Worm (Caenorhabditis elegans) whole organism, late embryonic: ENCODE measurements around the gene glna-2.
A peak's percentile ranks its signal among the peaks of the same experiment; 100 is the strongest.

Experiments used
- C38D4.7 ChIP-seq: fragments of 200-800 bp; sonication (Bioruptor generic); optimal IDR thresholded peaks from 2 replicates; lab custom pipeline; 2018; ENCODE audit warnings: mild to moderate bottlenecking, missing genetic modification characterization, moderate library complexity, missing compliant biosample characterization
- ahr-1 ChIP-seq: sonication (generic microtip); optimal IDR thresholded peaks from 2 replicates; lab custom pipeline; 2016; ENCODE audit warnings: missing genetic modification characterization, missing compliant biosample characterization
- ama-1 ChIP-seq: fragments of 150-350 bp; optimal IDR thresholded peaks from 2 replicates; lab custom pipeline; 2014
- ceh-14 ChIP-seq: sonication (generic microtip); optimal IDR thresholded peaks from 2 replicates; lab custom pipeline; 2016; ENCODE audit warnings: missing genotype, missing genetic modification characterization, missing compliant biosample characterization
- ceh-19 ChIP-seq: fragments of 200-800 bp; sonication (Bioruptor generic); optimal IDR thresholded peaks from 2 replicates; lab custom pipeline; 2018; ENCODE audit warnings: mild to moderate bottlenecking, missing genetic modification characterization, missing compliant biosample characterization
- ceh-24 ChIP-seq: sonication (generic microtip); optimal IDR thresholded peaks from 2 replicates; lab custom pipeline; 2016; ENCODE audit warnings: mild to moderate bottlenecking, missing genetic modification characterization, missing compliant biosample characterization
- ceh-31 ChIP-seq: sonication (generic microtip); optimal IDR thresholded peaks from 2 replicates; lab custom pipeline; 2016; ENCODE audit warnings: missing genetic modification characterization, missing compliant biosample characterization
- ceh-34 ChIP-seq: sonication (generic microtip); optimal IDR thresholded peaks from 2 replicates; lab custom pipeline; 2016; ENCODE audit warnings: mild to moderate bottlenecking, missing genetic modification characterization, missing compliant biosample characterization
- ceh-48 ChIP-seq: sonication (generic microtip); optimal IDR thresholded peaks from 2 replicates; lab custom pipeline; 2016; ENCODE audit warnings: missing genetic modification characterization, inconsistent platforms, missing compliant biosample characterization
- ceh-9 ChIP-seq: sonication (generic microtip); optimal IDR thresholded peaks from 2 replicates; lab custom pipeline; 2016; ENCODE audit warnings: mild to moderate bottlenecking, missing genetic modification characterization, inconsistent platforms, missing compliant biosample characterization
- dmd-4 ChIP-seq: sonication (generic microtip); optimal IDR thresholded peaks from 2 replicates; lab custom pipeline; 2016; ENCODE audit warnings: borderline replicate concordance, missing genetic modification characterization, missing compliant biosample characterization
- ets-4 ChIP-seq: sonication (generic microtip); optimal IDR thresholded peaks from 2 replicates; lab custom pipeline; 2016; ENCODE audit warnings: missing genetic modification characterization, missing compliant biosample characterization
- eyg-1 ChIP-seq: sonication (generic microtip); optimal IDR thresholded peaks from 2 replicates; lab custom pipeline; 2016; ENCODE audit warnings: missing genotype, missing genetic modification characterization, missing compliant biosample characterization
- fkh-10 ChIP-seq: fragments of 150-350 bp; optimal IDR thresholded peaks from 2 replicates; lab custom pipeline; 2014; ENCODE audit warnings: missing biosample characterization, missing genetic modification reagents, missing genetic modification characterization
- gmeb-2 ChIP-seq: sonication (generic microtip); optimal IDR thresholded peaks from 2 replicates; lab custom pipeline; 2016; ENCODE audit warnings: missing genetic modification characterization, inconsistent platforms, missing compliant biosample characterization
- hlh-30 ChIP-seq: sonication (generic microtip); optimal IDR thresholded peaks from 2 replicates; lab custom pipeline; 2017; ENCODE audit warnings: antibody characterized with exemption, missing genetic modification characterization, missing compliant biosample characterization; ENCODE audit not compliant: insufficient read depth
- hlh-6 ChIP-seq: sonication (generic microtip); optimal IDR thresholded peaks from 2 replicates; lab custom pipeline; 2016; ENCODE audit warnings: missing genotype, missing genetic modification characterization, missing compliant biosample characterization
- lim-6 ChIP-seq: sonication (generic microtip); optimal IDR thresholded peaks from 2 replicates; lab custom pipeline; 2016; ENCODE audit warnings: missing genetic modification characterization, missing compliant biosample characterization
- lin-11 ChIP-seq: fragments of 200-800 bp; sonication (Bioruptor generic); optimal IDR thresholded peaks from 2 replicates; lab custom pipeline; 2018; ENCODE audit warnings: mild to moderate bottlenecking, missing genetic modification characterization, missing compliant biosample characterization
- mec-3 ChIP-seq: sonication (generic microtip); optimal IDR thresholded peaks from 2 replicates; lab custom pipeline; 2016; ENCODE audit warnings: borderline replicate concordance, missing genetic modification characterization, missing compliant biosample characterization
- nhr-11 ChIP-seq: fragments of 150-350 bp; optimal IDR thresholded peaks from 2 replicates; lab custom pipeline; 2014; ENCODE audit warnings: missing biosample characterization, missing genetic modification characterization
- npax-4 ChIP-seq: sonication (generic microtip); optimal IDR thresholded peaks from 2 replicates; lab custom pipeline; 2016; ENCODE audit warnings: missing genetic modification characterization, missing compliant biosample characterization
- pax-1 ChIP-seq: fragments of 150-350 bp; optimal IDR thresholded peaks from 2 replicates; lab custom pipeline; 2014; ENCODE audit warnings: missing biosample characterization, missing genetic modification characterization
- pha-2 ChIP-seq: sonication (generic microtip); optimal IDR thresholded peaks from 2 replicates; lab custom pipeline; 2017; ENCODE audit warnings: mild to moderate bottlenecking, missing genetic modification characterization, missing compliant biosample characterization
- pha-4 ChIP-seq: fragments of 150-350 bp; optimal IDR thresholded peaks from 2 replicates; lab custom pipeline; 2018; ENCODE audit warnings: missing biosample characterization, missing genetic modification reagents, missing genetic modification characterization
- pqm-1 ChIP-seq: sonication (generic microtip); optimal IDR thresholded peaks from 2 replicates; lab custom pipeline; 2016; ENCODE audit warnings: missing genetic modification characterization, missing compliant biosample characterization
- sox-2 ChIP-seq: fragments of 200-800 bp; sonication (Bioruptor generic); IDR thresholded peaks from 2 replicates; pipeline ENCODE4 v1.3.6; 2022; ENCODE audit warnings: missing genetic modification reagents, missing genetic modification characterization, missing compliant biosample characterization
- syd-9 ChIP-seq: sonication (generic microtip); optimal IDR thresholded peaks from 2 replicates; lab custom pipeline; 2016; ENCODE audit warnings: mild to moderate bottlenecking, missing genetic modification characterization, moderate library complexity, missing compliant biosample characterization
- tbx-2 ChIP-seq: sonication (generic microtip); optimal IDR thresholded peaks from 2 replicates; lab custom pipeline; 2016; ENCODE audit warnings: missing genetic modification characterization, missing compliant biosample characterization
- tbx-7 ChIP-seq: sonication (generic microtip); optimal IDR thresholded peaks from 2 replicates; lab custom pipeline; 2016; ENCODE audit warnings: missing genotype, missing genetic modification characterization, missing compliant biosample characterization
- unc-3 ChIP-seq, 2 experiments: fragments of 200-800 bp in 1 of 2; sonication (Bioruptor generic) in 1 of 2; sonication (generic microtip) in 1 of 2; conservative IDR thresholded peaks in 1 of 2; optimal IDR thresholded peaks in 1 of 2; 2 replicates each; pipeline versions ENCODE4 v1.3.6 to Lab custom; 2016 to 2022; ENCODE audit warnings: missing compliant biosample characterization in 2 of 2, missing genetic modification characterization in 2 of 2, missing genetic modification reagents in 1 of 2
- unc-86 ChIP-seq: sonication (generic microtip); optimal IDR thresholded peaks from 2 replicates; lab custom pipeline; 2016; ENCODE audit warnings: missing genetic modification characterization, missing compliant biosample characterization

glna-2 gene

ce11 chrII:8012071-8013031, 3.9 kb downstream of the glna-2 start, which contains the start of gene DH11.2:
TSS of gene DH11.2 (plus strand) at chrII:8012816.
- TF ChIP-seq eyg-1 (tag; lab: Kevin White, UChicago) = no peak
- no peak for TF ChIP-seq ceh-34 (tag; lab: Kevin White, UChicago)
- no peak for TF ChIP-seq ceh-48 (tag; lab: Kevin White, UChicago)
- TF ChIP-seq gmeb-2 = no peak

- TF ChIP-seq C38D4.7 (GFP tag; lab: Kevin White, UChicago) (no peak), syd-9 (tag; lab: Kevin White, UChicago) (no peak), hlh-6 (tag; lab: Kevin White, UChicago) (no peak), pha-2 (tag; lab: Kevin White, UChicago) (no peak), tbx-2 (no peak), dmd-4 (tag; lab: Kevin White, UChicago) (no peak), sox-2 (GFP tag; lab: Robert Waterston, UW) (no peak), lim-6 (tag; lab: Kevin White, UChicago) (no peak), nhr-11 (no peak), unc-3 (GFP tag; conservative IDR thresholded peaks at IDR 0.05; lab: Robert Waterston, UW) (no peak), unc-3 (tag; optimal IDR thresholded peaks at IDR 0.05; lab: Kevin White, UChicago) (no peak)
- TF ChIP-seq, all 69 proteins: peak for 0
Measured at ce11 chrII:8015483-8015938, 7.1 kb downstream of the glna-2 start.

- TF ChIP-seq unc-86 = no peak
- peak; percentile 69 for TF ChIP-seq hlh-30 (tag; lab: Kevin White, UChicago)
Measured at ce11 chrII:8016167-8016566, 7.7 kb downstream of the glna-2 start.

ce11 chrII:8016761-8017160, 8.3 kb downstream of the glna-2 start:
- TF ChIP-seq npax-4 (tag; lab: Kevin White, UChicago) (no peak), hlh-30 (tag; lab: Kevin White, UChicago) (peak; percentile 78), lin-11 (tag; lab: Kevin White, UChicago) (no peak), ama-1 (lab: Kevin White, UChicago) (no peak), pqm-1 (no peak), ceh-19 (GFP tag; lab: Kevin White, UChicago) (no peak), ahr-1 (tag; lab: Kevin White, UChicago) (no peak)

ce11 chrII:8017380-8017779, 8.9 kb downstream of the glna-2 start, which contains the start of gene zyg-11:
TSS of gene zyg-11 (plus strand) at chrII:8017680.
- TF ChIP-seq ceh-14 (tag; lab: Kevin White, UChicago) (no peak), ceh-48 (tag; lab: Kevin White, UChicago) (no peak)

- TF ChIP-seq hlh-6 (tag; lab: Kevin White, UChicago) (no peak), pax-1 (tag; lab: Kevin White, UChicago) (no peak), ceh-31 (tag; lab: Kevin White, UChicago) (no peak), C38D4.7 (GFP tag; lab: Kevin White, UChicago) (no peak), tbx-2 (no peak), dmd-4 (tag; lab: Kevin White, UChicago) (no peak), ceh-24 (tag; lab: Kevin White, UChicago) (no peak), npax-4 (tag; lab: Kevin White, UChicago) (no peak), ets-4 (tag; lab: Kevin White, UChicago) (no peak), fkh-10 (GFP tag; lab: Kevin White, UChicago) (no peak), mec-3 (tag; lab: Kevin White, UChicago) (no peak), pha-4 (tag; lab: Kevin White, UChicago) (no peak), ceh-9 (no peak), tbx-7 (tag; lab: Kevin White, UChicago) (no peak)
Measured at ce11 chrII:8020580-8021044, 12.2 kb downstream of the glna-2 start.
